Fruit fly (Drosophila melanogaster): Measurements from ENCODE around the gene CG2006.

The CG2006 gene

dm6 chr3R:29538436-29538835, 49.2 kb downstream of the CG2006 start:
- TF ChIP-seq tai (GFP tag; optimal IDR thresholded peaks at IDR 0.05) = no peak
- TF ChIP-seq sage (GFP tag; optimal IDR thresholded peaks at IDR 0.05) = peak; percentile 50
- TF ChIP-seq h (GFP tag; optimal IDR thresholded peaks at IDR 0.05) = peak; percentile 82
- peak; percentile 68 for TF ChIP-seq HLH106 (tag; optimal IDR thresholded peaks at IDR 0.05)
- TF ChIP-seq Sp1 (GFP tag; optimal IDR thresholded peaks at IDR 0.05) = peak; percentile 57
- TF ChIP-seq foxo (GFP tag; optimal IDR thresholded peaks at IDR 0.05) = peak in 1 of 2 experiments; percentile 69
- peak; percentile 71 for TF ChIP-seq ey (GFP tag; optimal IDR thresholded peaks at IDR 0.05)
- peak; percentile 33 for TF ChIP-seq dmrt93B (GFP tag; optimal IDR thresholded peaks at IDR 0.05)
- TF ChIP-seq OdsH (GFP tag; optimal IDR thresholded peaks at IDR 0.05) = peak; percentile 62
- TF ChIP-seq woc (GFP tag; optimal IDR thresholded peaks at IDR 0.05) = peak; percentile 54
- TF ChIP-seq brk (GFP tag; optimal IDR thresholded peaks at IDR 0.05) = no peak
- TF ChIP-seq dl (GFP tag; optimal IDR thresholded peaks at IDR 0.05; ENCODE audit: insufficient read depth in 1 of 2, partially characterized antibody in 2 of 2) = no peak
- peak; percentile 60 for TF ChIP-seq rgr (GFP tag; optimal IDR thresholded peaks at IDR 0.05)
- TF ChIP-seq Dfd (GFP tag; optimal IDR thresholded peaks at IDR 0.05) = no peak
- peak; percentile 21 for TF ChIP-seq CG32264 (GFP tag; optimal IDR thresholded peaks at IDR 0.05)
- TF ChIP-seq CrebA (GFP tag; optimal IDR thresholded peaks at IDR 0.05; ENCODE audit: borderline replicate concordance) = no peak
- TF ChIP-seq br (GFP tag; optimal IDR thresholded peaks at IDR 0.05) = peak; percentile 60
- peak; percentile 53 for TF ChIP-seq psq (GFP tag; optimal IDR thresholded peaks at IDR 0.05)
- peak; percentile 63 for TF ChIP-seq fru (GFP tag; optimal IDR thresholded peaks at IDR 0.05)
